Fruit fly (Drosophila melanogaster): ENCODE results near the gene obst-I.

obst-I gene

DNA sequence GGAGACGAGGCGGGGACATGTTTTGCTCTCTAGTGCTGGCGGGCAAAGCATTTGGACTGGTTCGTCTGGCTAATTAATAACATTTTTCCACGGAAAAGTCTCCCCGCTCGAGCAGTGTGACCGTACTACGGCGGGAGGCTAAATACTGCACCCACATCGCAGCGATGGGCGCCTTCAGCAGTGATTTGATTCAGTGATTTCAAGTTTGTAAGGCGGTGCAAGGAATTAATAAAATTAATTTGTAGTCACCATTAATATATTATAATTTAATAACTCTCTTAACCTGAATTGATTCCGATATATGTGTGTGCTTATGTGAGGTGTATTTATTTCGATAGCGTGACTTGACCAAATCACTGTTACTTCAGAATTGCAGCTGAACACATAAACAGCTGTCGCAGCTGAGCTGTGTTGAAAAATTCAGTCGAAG is 5.1 kb upstream of the obst-I start, which contains the start of the genes oxt and CG13807 (continued):
- TF ChIP-seq CG11093 (GFP tag; IDR thresholded peaks at IDR 0.05), result peak; percentile 84
- peak; percentile 83 for TF ChIP-seq CG1024 (GFP tag; IDR thresholded peaks at IDR 0.05)
- peak; percentile 82 for TF ChIP-seq CG12299 (tag; optimal IDR thresholded peaks at IDR 0.05)
- peak; percentile 92 for TF ChIP-seq ase (GFP tag; IDR thresholded peaks at IDR 0.05)
- peak; percentile 76 for TF ChIP-seq fd96Cb (tag; optimal IDR thresholded peaks at IDR 0.05)
- peak; percentile 30 for TF ChIP-seq MTF-1 (GFP tag; optimal IDR thresholded peaks at IDR 0.05; ENCODE audit: borderline replicate concordance)
- peak; percentile 75 for TF ChIP-seq CG1529 (GFP tag; optimal IDR thresholded peaks at IDR 0.05)
- peak; percentile 65 for TF ChIP-seq CG34376 (GFP tag; optimal IDR thresholded peaks at IDR 0.05)
- TF ChIP-seq CG11695 (GFP tag; IDR thresholded peaks at IDR 0.05), result peak; percentile 84
- peak; percentile 91 for TF ChIP-seq lmd (GFP tag; IDR thresholded peaks at IDR 0.05)
- peak; percentile 84 for TF ChIP-seq CG17912 (GFP tag; optimal IDR thresholded peaks at IDR 0.05)
- TF ChIP-seq inv (GFP tag; IDR thresholded peaks at IDR 0.05; ENCODE audit: partially characterized antibody), result 0 out of 2 replicates have a peak, but pooled peaks have one; percentile 12
- TF ChIP-seq CG6683 (GFP tag; optimal IDR thresholded peaks at IDR 0.05), result peak; percentile 70
- TF ChIP-seq nmo (GFP tag; optimal IDR thresholded peaks at IDR 0.05), result peak; percentile 95
- peak; percentile 63 for TF ChIP-seq nom (GFP tag; optimal IDR thresholded peaks at IDR 0.05)
- TF ChIP-seq danr (GFP tag; IDR thresholded peaks at IDR 0.05), result peak; percentile 49
- peak; percentile 85 for TF ChIP-seq Dek (tag; optimal IDR thresholded peaks at IDR 0.05)
- TF ChIP-seq Nf-YB (GFP tag; optimal IDR thresholded peaks at IDR 0.05), result peak; percentile 66
- peak; percentile 72 for TF ChIP-seq vfl (GFP tag; optimal IDR thresholded peaks at IDR 0.05)
- no peak for TF ChIP-seq disco-r (GFP tag; optimal IDR thresholded peaks at IDR 0.05)
- TF ChIP-seq yki (optimal IDR thresholded peaks at IDR 0.05), result no peak
- peak; percentile 70 for TF ChIP-seq CG12071 (GFP tag; optimal IDR thresholded peaks at IDR 0.05)
- peak; percentile 66 for TF ChIP-seq D19B (GFP tag; optimal IDR thresholded peaks at IDR 0.05)
- TF ChIP-seq CG9817 (tag; optimal IDR thresholded peaks at IDR 0.05), result peak; percentile 90
- TF ChIP-seq lbe (GFP tag; optimal IDR thresholded peaks at IDR 0.05), result no peak
- no peak for TF ChIP-seq usp (GFP tag; optimal IDR thresholded peaks at IDR 0.05)
- TF ChIP-seq ash1 (GFP tag; optimal IDR thresholded peaks at IDR 0.05), result peak; percentile 9
- peak; percentile 71 for TF ChIP-seq Adf1 (GFP tag; IDR thresholded peaks at IDR 0.05)
- TF ChIP-seq peb (GFP tag; IDR thresholded peaks at IDR 0.05), result peak; percentile 86
- peak; percentile 71 for TF ChIP-seq gfzf (GFP tag; optimal IDR thresholded peaks at IDR 0.05)
- TF ChIP-seq toy (GFP tag; IDR thresholded peaks at IDR 0.05), result peak; percentile 67; the same call in 1 of the 2 replicates
- TF ChIP-seq cas (GFP tag; IDR thresholded peaks at IDR 0.05), result peak; percentile 49; the same call in 1 of the 2 replicates
- TF ChIP-seq org-1 (GFP tag; optimal IDR thresholded peaks at IDR 0.05), result peak; percentile 73
- TF ChIP-seq Hey (tag; optimal IDR thresholded peaks at IDR 0.05), result peak; percentile 44
- peak; percentile 82 for TF ChIP-seq dmrt11E (tag; optimal IDR thresholded peaks at IDR 0.05)
- TF ChIP-seq sc (optimal IDR thresholded peaks at IDR 0.05), result no peak
- peak; percentile 76 for TF ChIP-seq sc (GFP tag; optimal IDR thresholded peaks at IDR 0.05)
- TF ChIP-seq pho (GFP tag; optimal IDR thresholded peaks at IDR 0.05), result peak; percentile 53
- TF ChIP-seq tll (GFP tag; optimal IDR thresholded peaks at IDR 0.05), result peak in 1 of 2 experiments; percentile 59
- peak; percentile 90 for TF ChIP-seq bcd (GFP tag; optimal IDR thresholded peaks at IDR 0.05)
- TF ChIP-seq ewg (GFP tag; optimal IDR thresholded peaks at IDR 0.05), result peak; percentile 80
- TF ChIP-seq Hr78 (GFP tag; optimal IDR thresholded peaks at IDR 0.05), result peak in 1 of 2 experiments; percentile 21
- TF ChIP-seq CG18619 (GFP tag; optimal IDR thresholded peaks at IDR 0.05), result peak; percentile 84
- TF ChIP-seq CG4707 (GFP tag; optimal IDR thresholded peaks at IDR 0.05), result peak; percentile 30
- TF ChIP-seq Ssrp (tag; optimal IDR thresholded peaks at IDR 0.05), result peak; percentile 86
- peak; percentile 78 for TF ChIP-seq CG17385 (GFP tag; optimal IDR thresholded peaks at IDR 0.05)
- TF ChIP-seq CG2889 (GFP tag; IDR thresholded peaks at IDR 0.05), result peak; percentile 79
- TF ChIP-seq CG12659 (GFP tag; optimal IDR thresholded peaks at IDR 0.05), result peak; percentile 92
- TF ChIP-seq Hr39 (optimal IDR thresholded peaks at IDR 0.05), result no peak
- no peak for TF ChIP-seq CG8089 (GFP tag; optimal IDR thresholded peaks at IDR 0.05)

Data from whole organism, embryonic.